Worm (Caenorhabditis elegans): ENCODE measurements around the gene pac-1.

Gene pac-1

ce11 chrIII:8518990-8519389, 24.2 kb downstream of the pac-1 start:
- TF ChIP-seq dpff-1 (tag; optimal IDR thresholded peaks at IDR 0.05) (no peak), hmg-20 (GFP tag; IDR thresholded peaks at IDR 0.05) (no peak), cebp-1 (GFP tag; IDR thresholded peaks at IDR 0.05) (no peak), cebp-1 (tag; optimal IDR thresholded peaks at IDR 0.05) (peak; percentile 12), Y79H2A.3 (GFP tag; conservative IDR thresholded peaks at IDR 0.05) (no peak), K12H6.12 (tag; optimal IDR thresholded peaks at IDR 0.05) (no peak), let-526 (GFP tag; IDR thresholded peaks at IDR 0.05) (no peak), mcd-1 (GFP tag; IDR thresholded peaks at IDR 0.05) (no peak), lin-54 (GFP tag; optimal IDR thresholded peaks at IDR 0.05) (no peak), ama-1 (optimal IDR thresholded peaks at IDR 0.05) (no peak), ama-1 (GFP tag; optimal IDR thresholded peaks at IDR 0.05) (no peak), somi-1 (GFP tag; optimal IDR thresholded peaks at IDR 0.05) (no peak), F33H1.4 (GFP tag; IDR thresholded peaks at IDR 0.05) (no peak), tlf-1 (GFP tag; optimal IDR thresholded peaks at IDR 0.05) (no peak), ztf-26 (tag; optimal IDR thresholded peaks at IDR 0.05) (no peak), nfya-2 (GFP tag; IDR thresholded peaks at IDR 0.05) (no peak), atf-7 (tag; optimal IDR thresholded peaks at IDR 0.05) (no peak), Y56A3A.18 (GFP tag; IDR thresholded peaks at IDR 0.05) (0 out of 2 replicates have a peak, but pooled peaks have one; percentile 27), B0336.3 (GFP tag; IDR thresholded peaks at IDR 0.05) (0 out of 2 replicates have a peak, but pooled peaks have one; percentile 47), chd-7 (tag; optimal IDR thresholded peaks at IDR 0.05) (peak; percentile 64), lin-26 (GFP tag; IDR thresholded peaks at IDR 0.05) (0 out of 2 replicates have a peak, but pooled peaks have one; percentile 24)

ce11 chrIII:8519886-8520285, 25.1 kb downstream of the pac-1 start, which contains the start of gene ZC21.8:
TSS of gene ZC21.8 (minus strand) at chrIII:8519986.
- TF ChIP-seq xnd-1 (tag; optimal IDR thresholded peaks at IDR 0.05) (no peak), aptf-3 (GFP tag; IDR thresholded peaks at IDR 0.05) (no peak), lsy-27 (tag; optimal IDR thresholded peaks at IDR 0.05; ENCODE audit: borderline replicate concordance, insufficient read depth) (no peak), Y95B8A.8 (GFP tag; IDR thresholded peaks at IDR 0.05) (no peak), ekl-4 (GFP tag; IDR thresholded peaks at IDR 0.05) (no peak), atf-7 (tag; optimal IDR thresholded peaks at IDR 0.05) (no peak), lin-40 (tag; optimal IDR thresholded peaks at IDR 0.05) (no peak), T26A5.8 (tag; optimal IDR thresholded peaks at IDR 0.05) (no peak)

ce11 chrIII:8520589-8520988, 25.8 kb downstream of the pac-1 start:
- TF ChIP-seq die-1 (tag; optimal IDR thresholded peaks at IDR 0.05) (no peak), Y95B8A.8 (GFP tag; IDR thresholded peaks at IDR 0.05) (no peak), F39B2.1 (GFP tag; IDR thresholded peaks at IDR 0.05) (no peak), hmg-20 (GFP tag; IDR thresholded peaks at IDR 0.05) (no peak), unc-130 (GFP tag; optimal IDR thresholded peaks at IDR 0.05) (no peak), lin-54 (GFP tag; optimal IDR thresholded peaks at IDR 0.05) (no peak), madf-10 (tag; optimal IDR thresholded peaks at IDR 0.05) (no peak), madf-6 (GFP tag; IDR thresholded peaks at IDR 0.05) (no peak), ccch-3 (GFP tag; optimal IDR thresholded peaks at IDR 0.05) (no peak), nhr-80 (tag; optimal IDR thresholded peaks at IDR 0.05) (no peak), K11D2.4 (GFP tag; IDR thresholded peaks at IDR 0.05) (no peak), lin-26 (GFP tag; IDR thresholded peaks at IDR 0.05) (no peak), ceh-58 (GFP tag; IDR thresholded peaks at IDR 0.05) (no peak), tbp1 (GFP tag; optimal IDR thresholded peaks at IDR 0.05) (no peak)

Measured in whole organism, young adult.